Worm (Caenorhabditis elegans) whole organism, L2 larva: ENCODE results near the gene Y116A8C.29.

ENCODE experiments used
- C34F6.9 ChIP-seq: fragments of 150-350 bp; optimal IDR thresholded peaks from 2 replicates; lab custom pipeline; 2014; ENCODE audit warnings: missing biosample characterization, missing genetic modification characterization
- F13H6.1 ChIP-seq: sonication (generic microtip); optimal IDR thresholded peaks from 2 replicates; lab custom pipeline; 2016; ENCODE audit warnings: missing genetic modification characterization, missing compliant biosample characterization
- R02D3.7 ChIP-seq: fragments of 150-350 bp; optimal IDR thresholded peaks from 2 replicates; lab custom pipeline; 2014; ENCODE audit warnings: missing biosample characterization, missing genetic modification characterization
- Y55F3AM.14 ChIP-seq: fragments of 200-800 bp; sonication (Bioruptor generic); optimal IDR thresholded peaks from 2 replicates; lab custom pipeline; 2018; ENCODE audit warnings: mild to moderate bottlenecking, missing genetic modification characterization, missing compliant biosample characterization
- ZK546.5 ChIP-seq: sonication (generic microtip); optimal IDR thresholded peaks from 2 replicates; lab custom pipeline; 2017; ENCODE audit warnings: missing biosample characterization, missing genetic modification characterization
- alr-1 ChIP-seq: fragments of 150-350 bp; optimal IDR thresholded peaks from 2 replicates; lab custom pipeline; 2014; ENCODE audit warnings: missing biosample characterization, missing genetic modification characterization
- aly-2 ChIP-seq: fragments of 150-350 bp; optimal IDR thresholded peaks from 2 replicates; lab custom pipeline; 2014; ENCODE audit warnings: missing biosample characterization, missing genetic modification characterization
- blmp-1 ChIP-seq: sonication (generic microtip); optimal IDR thresholded peaks from 2 replicates; lab custom pipeline; 2017; ENCODE audit warnings: missing genetic modification characterization, mild to moderate bottlenecking, missing compliant biosample characterization, antibody characterized with exemption, moderate library complexity; ENCODE audit not compliant: insufficient read depth
- ceh-82 ChIP-seq: fragments of 150-350 bp; optimal IDR thresholded peaks from 2 replicates; lab custom pipeline; 2014; ENCODE audit warnings: missing biosample characterization, missing genetic modification characterization
- crh-2 ChIP-seq: sonication (generic microtip); optimal IDR thresholded peaks from 2 replicates; lab custom pipeline; 2017; ENCODE audit warnings: missing biosample characterization, missing genetic modification characterization
- egl-27 ChIP-seq: sonication (generic microtip); optimal IDR thresholded peaks from 3 replicates; lab custom pipeline; 2017; ENCODE audit warnings: missing biosample characterization, missing genetic modification reagents, missing genetic modification characterization
- fos-1 ChIP-seq: fragments of 150-350 bp; optimal IDR thresholded peaks from 2 replicates; lab custom pipeline; 2014; ENCODE audit warnings: missing biosample characterization, missing genetic modification characterization
- gmeb-1 ChIP-seq: fragments of 150-350 bp; optimal IDR thresholded peaks from 2 replicates; lab custom pipeline; 2014; ENCODE audit warnings: missing biosample characterization, missing genetic modification characterization
- lin-11 ChIP-seq: fragments of 150-350 bp; sonication (generic microtip); optimal IDR thresholded peaks from 2 replicates; lab custom pipeline; 2014; ENCODE audit warnings: missing biosample characterization, missing genetic modification characterization, inconsistent platforms, mixed read lengths
- lin-13 ChIP-seq: fragments of 150-350 bp; optimal IDR thresholded peaks from 2 replicates; lab custom pipeline; 2014; ENCODE audit warnings: missing biosample characterization, missing genetic modification reagents, missing genetic modification characterization
- lin-39 ChIP-seq: fragments of 150-350 bp; optimal IDR thresholded peaks from 2 replicates; lab custom pipeline; 2014; ENCODE audit warnings: missing biosample characterization, missing genetic modification reagents, missing genetic modification characterization
- lsy-2 ChIP-seq, 2 experiments: fragments of 150-350 bp in 1 of 2; sonication (generic microtip) in 1 of 2; optimal IDR thresholded peaks; 2 replicates each; lab custom pipeline; 2014 to 2017; ENCODE audit warnings: missing biosample characterization in 2 of 2, missing genetic modification characterization in 2 of 2
- mab-5 ChIP-seq: fragments of 150-350 bp; optimal IDR thresholded peaks from 2 replicates; lab custom pipeline; 2014; ENCODE audit warnings: missing biosample characterization, missing genetic modification characterization
- mbf-1 ChIP-seq: sonication (generic microtip); optimal IDR thresholded peaks from 2 replicates; lab custom pipeline; 2017; ENCODE audit warnings: missing biosample characterization, missing genetic modification characterization
- mdl-1 ChIP-seq, 2 experiments: fragments of 150-350 bp in 1 of 2; sonication (generic microtip) in 1 of 2; optimal IDR thresholded peaks; 2 replicates each; lab custom pipeline; 2017; ENCODE audit warnings: missing biosample characterization in 2 of 2, missing genetic modification characterization in 2 of 2
- nhr-11 ChIP-seq: fragments of 150-350 bp; optimal IDR thresholded peaks from 2 replicates; lab custom pipeline; 2014; ENCODE audit warnings: missing biosample characterization, missing genetic modification characterization
- nhr-12 ChIP-seq: fragments of 150-350 bp; optimal IDR thresholded peaks from 2 replicates; lab custom pipeline; 2014; ENCODE audit warnings: missing biosample characterization, missing genetic modification characterization
- nhr-129 ChIP-seq: fragments of 150-350 bp; optimal IDR thresholded peaks from 2 replicates; lab custom pipeline; 2014; ENCODE audit warnings: missing biosample characterization, missing genetic modification characterization
- nhr-21 ChIP-seq: fragments of 150-350 bp; optimal IDR thresholded peaks from 2 replicates; lab custom pipeline; 2014; ENCODE audit warnings: missing biosample characterization, missing genetic modification characterization
- nhr-23 ChIP-seq: fragments of 150-350 bp; optimal IDR thresholded peaks from 2 replicates; lab custom pipeline; 2014; ENCODE audit warnings: missing biosample characterization, missing genetic modification reagents, missing genetic modification characterization
- nhr-237 ChIP-seq: fragments of 150-350 bp; optimal IDR thresholded peaks from 2 replicates; lab custom pipeline; 2014; ENCODE audit warnings: missing biosample characterization, missing genetic modification characterization
- nhr-25 ChIP-seq: fragments of 150-350 bp; sonication (generic microtip); optimal IDR thresholded peaks from 3 replicates; lab custom pipeline; 2014; ENCODE audit warnings: missing biosample characterization, missing genetic modification characterization
- nhr-6 ChIP-seq: fragments of 150-350 bp; optimal IDR thresholded peaks from 2 replicates; lab custom pipeline; 2014; ENCODE audit warnings: missing biosample characterization, missing genetic modification characterization
- nhr-77 ChIP-seq: fragments of 150-350 bp; optimal IDR thresholded peaks from 2 replicates; lab custom pipeline; 2014; ENCODE audit warnings: missing biosample characterization, missing genetic modification characterization
- peb-1 ChIP-seq: fragments of 150-350 bp; optimal IDR thresholded peaks from 2 replicates; lab custom pipeline; 2014; ENCODE audit warnings: missing biosample characterization, missing genetic modification characterization
- sem-4 ChIP-seq: fragments of 150-350 bp; optimal IDR thresholded peaks from 2 replicates; lab custom pipeline; 2014; ENCODE audit warnings: missing biosample characterization, missing genetic modification reagents, missing genetic modification characterization
- skn-1 ChIP-seq: sonication (generic microtip); optimal IDR thresholded peaks from 2 replicates; lab custom pipeline; 2017; ENCODE audit warnings: missing biosample characterization, missing genetic modification characterization
- sma-3 ChIP-seq: sonication (generic microtip); optimal IDR thresholded peaks from 2 replicates; lab custom pipeline; 2016; ENCODE audit warnings: missing genetic modification reagents, missing genetic modification characterization, missing compliant biosample characterization
- snpc-4 ChIP-seq: fragments of 150-350 bp; optimal IDR thresholded peaks from 2 replicates; lab custom pipeline; 2014; ENCODE audit warnings: missing biosample characterization, missing genetic modification characterization
- unc-39 ChIP-seq: fragments of 150-350 bp; optimal IDR thresholded peaks from 2 replicates; lab custom pipeline; 2014; ENCODE audit warnings: missing biosample characterization, missing genetic modification characterization
- unc-55 ChIP-seq: fragments of 150-350 bp; sonication (generic microtip); optimal IDR thresholded peaks from 3 replicates; lab custom pipeline; 2014; ENCODE audit warnings: missing biosample characterization, missing genetic modification reagents, missing genetic modification characterization
- unc-62 ChIP-seq: fragments of 150-350 bp; optimal IDR thresholded peaks from 2 replicates; lab custom pipeline; 2014; ENCODE audit warnings: missing biosample characterization, missing genetic modification reagents, missing genetic modification characterization
- ztf-1 ChIP-seq: fragments of 200-800 bp; sonication (Bioruptor generic); conservative IDR thresholded peaks from 2 replicates; pipeline ENCODE4 v1.3.6; 2022; ENCODE audit warnings: missing genetic modification characterization, missing compliant biosample characterization
- ztf-11 ChIP-seq: sonication (generic microtip); optimal IDR thresholded peaks from 2 replicates; lab custom pipeline; 2017; ENCODE audit warnings: missing biosample characterization, missing genetic modification characterization
- ztf-4 ChIP-seq: fragments of 150-350 bp; optimal IDR thresholded peaks from 2 replicates; lab custom pipeline; 2014; ENCODE audit warnings: missing biosample characterization, missing genetic modification characterization

Y116A8C.29 gene

ce11 chrIV:17078649-17079048, 15.2 kb upstream of the Y116A8C.29 start, which contains the start of gene Y116A8C.25:
TSS of gene Y116A8C.25 (minus strand) at chrIV:17078749.
- TF ChIP-seq fos-1 (tag; lab: Kevin White, UChicago) (no peak), skn-1 (tag; lab: Kevin White, UChicago) (no peak), nhr-12 (tag; lab: Kevin White, UChicago) (no peak), nhr-129 (tag; lab: Kevin White, UChicago) (no peak), ztf-11 (tag; lab: Kevin White, UChicago) (no peak), alr-1 (tag; lab: Kevin White, UChicago) (no peak), nhr-77 (no peak), sem-4 (tag; lab: Kevin White, UChicago) (no peak), nhr-23 (tag; lab: Kevin White, UChicago) (no peak), mab-5 (tag; lab: Kevin White, UChicago) (no peak), snpc-4 (tag; lab: Kevin White, UChicago) (no peak), nhr-237 (no peak), R02D3.7 (tag; lab: Kevin White, UChicago) (no peak), mbf-1 (tag; lab: Kevin White, UChicago) (no peak), ztf-1 (no peak), C34F6.9 (no peak), unc-55 (GFP tag; lab: Kevin White, UChicago) (no peak)

DNA sequence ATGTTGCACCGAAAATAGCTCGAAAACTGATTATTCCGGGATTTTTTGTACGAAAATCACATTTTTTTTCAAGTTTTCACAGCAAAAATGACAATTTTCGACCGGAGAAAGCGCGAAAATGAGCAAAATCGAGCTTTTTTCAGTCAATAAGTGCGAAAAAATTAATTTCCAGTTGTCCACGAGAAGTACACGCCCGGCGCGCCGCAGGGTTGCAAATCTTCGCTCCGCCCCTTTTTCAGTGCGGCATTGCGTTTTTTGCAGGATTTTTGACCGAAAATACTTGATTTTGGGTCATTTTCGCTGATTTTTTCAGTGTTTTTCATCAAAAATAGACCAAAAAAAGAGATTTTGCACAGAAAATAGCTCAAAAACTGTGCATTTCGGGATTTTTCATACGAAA, 9.5 kb upstream of the Y116A8C.29 start:
- peak in 1 of 2 experiments; percentile 15 for TF ChIP-seq lsy-2 (tag; optimal IDR thresholded peaks at IDR 0.05; lab: Kevin White, UChicago)
- no peak for TF ChIP-seq C34F6.9
- no peak for TF ChIP-seq egl-27 (tag; lab: Kevin White, UChicago)
- no peak for TF ChIP-seq Y55F3AM.14 (GFP tag; lab: Kevin White, UChicago)
- TF ChIP-seq alr-1 (tag; lab: Kevin White, UChicago): no peak
- no peak for TF ChIP-seq peb-1 (tag; lab: Kevin White, UChicago)
- TF ChIP-seq fos-1 (tag; lab: Kevin White, UChicago): no peak
- TF ChIP-seq unc-55 (GFP tag; lab: Kevin White, UChicago): peak; percentile 40
- no peak for TF ChIP-seq snpc-4 (tag; lab: Kevin White, UChicago)

DNA sequence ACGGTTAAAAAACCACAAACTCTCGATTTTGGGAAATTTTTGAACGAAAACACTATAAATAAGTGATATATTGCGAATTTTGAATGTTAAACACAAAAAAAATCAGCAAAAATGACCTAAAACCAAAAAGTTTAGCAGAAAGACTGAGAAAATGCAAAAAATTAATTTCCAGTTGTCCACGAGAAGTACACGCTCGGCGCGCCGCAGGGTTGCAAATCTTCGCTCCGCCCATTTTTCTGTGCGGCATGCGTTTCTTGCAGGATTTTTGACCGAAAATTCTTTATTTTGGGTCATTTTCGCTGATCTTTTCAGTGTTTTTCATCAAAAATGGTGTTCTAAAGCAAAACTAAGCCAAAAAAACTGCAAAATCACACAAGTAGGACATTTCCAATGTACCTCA, 9.0 kb upstream of the Y116A8C.29 start:
- no peak for TF ChIP-seq sem-4 (tag; lab: Kevin White, UChicago)
- no peak for TF ChIP-seq lsy-2 (tag; optimal IDR thresholded peaks at IDR 0.05; lab: Kevin White, UChicago)
- TF ChIP-seq peb-1 (tag; lab: Kevin White, UChicago): no peak
- TF ChIP-seq nhr-12 (tag; lab: Kevin White, UChicago): no peak

ce11 chrIV:17087384-17088099, 6.3 kb upstream of the Y116A8C.29 start, which contains the start of the genes snx-13 and snr-1:
TSS of gene snx-13 (minus strand) at chrIV:17087438.
TSS of gene snr-1 (plus strand) at chrIV:17088049.
- TF ChIP-seq ztf-11 (tag; lab: Kevin White, UChicago): no peak
- TF ChIP-seq ceh-82 (tag; lab: Kevin White, UChicago): peak; percentile 63
- TF ChIP-seq egl-27 (tag; lab: Kevin White, UChicago): no peak
- peak; percentile 87 for TF ChIP-seq lin-13 (GFP tag; lab: Kevin White, UChicago)
- peak; percentile 57 for TF ChIP-seq fos-1 (tag; lab: Kevin White, UChicago)
- peak; percentile 41 for TF ChIP-seq Y55F3AM.14 (GFP tag; lab: Kevin White, UChicago)
- TF ChIP-seq blmp-1 (tag; lab: Kevin White, UChicago): peak; percentile 3
- TF ChIP-seq alr-1 (tag; lab: Kevin White, UChicago): no peak
- no peak for TF ChIP-seq unc-39 (tag; lab: Kevin White, UChicago)
- TF ChIP-seq peb-1 (tag; lab: Kevin White, UChicago): no peak
- no peak for TF ChIP-seq nhr-11 (tag; lab: Kevin White, UChicago)
- TF ChIP-seq nhr-25 (tag; lab: Kevin White, UChicago): peak; percentile 66
- no peak for TF ChIP-seq unc-62 (GFP tag; lab: Kevin White, UChicago)
- TF ChIP-seq sma-3: peak; percentile 90
- TF ChIP-seq ztf-4 (tag; lab: Kevin White, UChicago): peak; percentile 68
- TF ChIP-seq sem-4 (tag; lab: Kevin White, UChicago): peak; percentile 32
- TF ChIP-seq mab-5 (tag; lab: Kevin White, UChicago): no peak
- no peak for TF ChIP-seq lin-39
- TF ChIP-seq nhr-21: peak; percentile 71
- TF ChIP-seq R02D3.7 (tag; lab: Kevin White, UChicago): no peak
- TF ChIP-seq unc-55 (GFP tag; lab: Kevin White, UChicago): peak; percentile 80
- peak; percentile 46 to 82 for TF ChIP-seq lsy-2 (tag; optimal IDR thresholded peaks at IDR 0.05; lab: Kevin White, UChicago)
- TF ChIP-seq nhr-129 (tag; lab: Kevin White, UChicago): peak; percentile 31
- peak; percentile 24 for TF ChIP-seq ZK546.5
- TF ChIP-seq C34F6.9: peak; percentile 80
- peak; percentile 75 for TF ChIP-seq F13H6.1
- peak; percentile 59 for TF ChIP-seq crh-2 (tag; lab: Kevin White, UChicago)
- TF ChIP-seq snpc-4 (tag; lab: Kevin White, UChicago): peak; percentile 61
- peak; percentile 53 for TF ChIP-seq gmeb-1 (tag; lab: Kevin White, UChicago)
- TF ChIP-seq mdl-1 (tag; optimal IDR thresholded peaks at IDR 0.05; lab: Kevin White, UChicago): peak in 1 of 2 experiments; percentile 61
- no peak for TF ChIP-seq nhr-6 (tag; lab: Kevin White, UChicago)
- peak; percentile 71 for TF ChIP-seq lin-11 (tag; lab: Kevin White, UChicago)
- TF ChIP-seq aly-2: no peak
- TF ChIP-seq nhr-77: no peak
